Worm (Caenorhabditis elegans) whole organism, L1 larva: ENCODE measurements around the gene R02D5.10.

ENCODE experiments used
- dpl-1 ChIP-seq, 3 experiments: fragments of 150-350 bp in 2 of 3; sonication (generic microtip) in 1 of 3; optimal IDR thresholded peaks; 2 replicates each; lab custom pipeline; 2014 to 2017; ENCODE audit warnings: missing biosample characterization in 3 of 3, missing genetic modification characterization in 3 of 3, missing genetic modification reagents in 3 of 3
- mdl-1 ChIP-seq, 2 experiments: fragments of 150-350 bp; optimal IDR thresholded peaks; 2 replicates each; lab custom pipeline; 2014 to 2017; ENCODE audit warnings: missing biosample characterization in 2 of 2, missing genetic modification characterization in 2 of 2, inconsistent platforms in 1 of 2

- TF ChIP-seq dpl-1 (GFP tag; optimal IDR thresholded peaks at IDR 0.05; lab: Kevin White, UChicago), result no peak
- no peak for TF ChIP-seq mdl-1 (tag; optimal IDR thresholded peaks at IDR 0.05; lab: Kevin White, UChicago)
Measured at ce11 chrV:14504774-14505173, 22.7 kb downstream of the R02D5.10 start.
